Worm (Caenorhabditis elegans) whole organism, young adult: Measurements from ENCODE around the gene vamp-7.

Experiments
- B0261.1 ChIP-seq: sonication (generic microtip); optimal IDR thresholded peaks from 2 replicates; lab custom pipeline; 2016; ENCODE audit warnings: mild to moderate bottlenecking, missing genetic modification characterization, moderate library complexity, missing compliant biosample characterization
- C06A6.2 ChIP-seq: fragments of 200-800 bp; sonication (Bioruptor generic); conservative IDR thresholded peaks from 2 replicates; pipeline ENCODE4 v1.3.6; 2022; ENCODE audit warnings: missing genetic modification characterization, missing compliant biosample characterization
- F33H1.4 ChIP-seq: fragments of 200-800 bp; sonication (Bioruptor generic); IDR thresholded peaks from 2 replicates; pipeline ENCODE4 v1.3.6; 2022; ENCODE audit warnings: missing genetic modification reagents, missing genetic modification characterization, missing compliant biosample characterization
- F49E8.2 ChIP-seq: sonication (generic microtip); optimal IDR thresholded peaks from 3 replicates; lab custom pipeline; 2017; ENCODE audit warnings: missing genetic modification characterization, mild to moderate bottlenecking, missing compliant biosample characterization, antibody characterized with exemption, moderate library complexity; ENCODE audit not compliant: insufficient read depth
- F57A8.1 ChIP-seq: fragments of 200-800 bp; sonication (Bioruptor generic); optimal IDR thresholded peaks from 2 replicates; lab custom pipeline; 2018; ENCODE audit warnings: mild to moderate bottlenecking, missing genetic modification characterization, moderate library complexity, missing compliant biosample characterization
- F57C9.4 ChIP-seq: sonication (generic microtip); optimal IDR thresholded peaks from 2 replicates; lab custom pipeline; 2017; ENCODE audit warnings: mild to moderate bottlenecking, missing genetic modification characterization, missing compliant biosample characterization
- T26A5.8 ChIP-seq: sonication (generic microtip); optimal IDR thresholded peaks from 2 replicates; lab custom pipeline; 2016; ENCODE audit warnings: missing genetic modification characterization, missing compliant biosample characterization
- Y53F4B.3 ChIP-seq: fragments of 200-800 bp; sonication (Bioruptor generic); IDR thresholded peaks from 2 replicates; pipeline ENCODE4 v1.3.6; 2022; ENCODE audit warnings: missing genetic modification reagents, missing genetic modification characterization, missing compliant biosample characterization
- Y53G8AR.9 ChIP-seq: fragments of 200-800 bp; sonication (Bioruptor generic); conservative IDR thresholded peaks from 2 replicates; pipeline ENCODE4 v1.3.6; 2022; ENCODE audit warnings: missing genetic modification reagents, missing genetic modification characterization, missing compliant biosample characterization
- Y56A3A.18 ChIP-seq: fragments of 200-800 bp; sonication (Bioruptor generic); IDR thresholded peaks from 2 replicates; pipeline ENCODE4 v1.3.6; 2022; ENCODE audit warnings: missing genetic modification reagents, missing genetic modification characterization, missing compliant biosample characterization
- Y79H2A.3 ChIP-seq: fragments of 200-800 bp; sonication (Bioruptor generic); conservative IDR thresholded peaks from 2 replicates; pipeline ENCODE4 v1.3.6; 2022; ENCODE audit warnings: missing genetic modification reagents, missing genetic modification characterization, missing compliant biosample characterization
- Y95B8A.8 ChIP-seq: fragments of 200-800 bp; sonication (Bioruptor generic); IDR thresholded peaks from 2 replicates; pipeline ENCODE4 v1.3.6; 2022; ENCODE audit warnings: missing genetic modification reagents, missing genetic modification characterization, missing compliant biosample characterization
- ZK185.1 ChIP-seq: sonication (generic microtip); optimal IDR thresholded peaks from 2 replicates; lab custom pipeline; 2016; ENCODE audit warnings: mild to moderate bottlenecking, missing genetic modification characterization, missing compliant biosample characterization; ENCODE audit not compliant: poor library complexity, severe bottlenecking
- akir-1 ChIP-seq: fragments of 200-800 bp; sonication (Bioruptor generic); optimal IDR thresholded peaks from 2 replicates; lab custom pipeline; 2018; ENCODE audit warnings: mild to moderate bottlenecking, missing genetic modification characterization, moderate library complexity, missing compliant biosample characterization
- aptf-3 ChIP-seq: fragments of 200-800 bp; sonication (Bioruptor generic); IDR thresholded peaks from 2 replicates; pipeline ENCODE4 v1.3.6; 2022; ENCODE audit warnings: missing genetic modification characterization, missing compliant biosample characterization
- attf-3 ChIP-seq: fragments of 200-800 bp; sonication (Bioruptor generic); conservative IDR thresholded peaks from 2 replicates; pipeline ENCODE4 v1.3.6; 2022; ENCODE audit warnings: missing genetic modification reagents, missing genetic modification characterization, missing compliant biosample characterization
- bed-2 ChIP-seq: fragments of 200-800 bp; sonication (Bioruptor generic); IDR thresholded peaks from 2 replicates; pipeline ENCODE4 v1.3.6; 2022; ENCODE audit warnings: missing genetic modification reagents, missing genetic modification characterization, missing compliant biosample characterization
- cebp-1 ChIP-seq, 2 experiments: fragments of 200-800 bp in 1 of 2; sonication (Bioruptor generic) in 1 of 2; sonication (generic microtip) in 1 of 2; IDR thresholded peaks in 1 of 2; optimal IDR thresholded peaks in 1 of 2; 2 replicates each; pipeline versions ENCODE4 v1.3.6 to Lab custom; 2017 to 2022; ENCODE audit warnings: missing compliant biosample characterization in 2 of 2, missing genetic modification characterization in 2 of 2, mild to moderate bottlenecking in 1 of 2, missing genetic modification reagents in 1 of 2, moderate library complexity in 1 of 2
- ceh-58 ChIP-seq: fragments of 200-800 bp; sonication (Bioruptor generic); IDR thresholded peaks from 2 replicates; pipeline ENCODE4 v1.3.6; 2022; ENCODE audit warnings: missing genetic modification characterization, missing compliant biosample characterization
- ceh-91 ChIP-seq: fragments of 200-800 bp; sonication (Bioruptor generic); IDR thresholded peaks from 2 replicates; pipeline ENCODE4 v1.3.6; 2022; ENCODE audit warnings: missing genetic modification reagents, missing genetic modification characterization, missing compliant biosample characterization
- dox-1 ChIP-seq: fragments of 200-800 bp; sonication (Bioruptor generic); IDR thresholded peaks from 2 replicates; pipeline ENCODE4 v1.3.6; 2022; ENCODE audit warnings: missing genetic modification reagents, missing genetic modification characterization, missing compliant biosample characterization
- egl-18 ChIP-seq: fragments of 200-800 bp; sonication (Bioruptor generic); IDR thresholded peaks from 2 replicates; pipeline ENCODE4 v1.3.6; 2022; ENCODE audit warnings: missing genetic modification reagents, missing genetic modification characterization, missing compliant biosample characterization
- egrh-3 ChIP-seq: fragments of 200-800 bp; sonication (Bioruptor generic); IDR thresholded peaks from 2 replicates; pipeline ENCODE4 v1.3.6; 2022; ENCODE audit warnings: missing genetic modification reagents, missing genetic modification characterization, missing compliant biosample characterization
- ekl-4 ChIP-seq: fragments of 200-800 bp; sonication (Bioruptor generic); IDR thresholded peaks from 2 replicates; pipeline ENCODE4 v1.3.6; 2022; ENCODE audit warnings: missing genetic modification reagents, missing genetic modification characterization, missing compliant biosample characterization
- ets-4 ChIP-seq: fragments of 200-800 bp; sonication (Bioruptor generic); optimal IDR thresholded peaks from 2 replicates; lab custom pipeline; 2018; ENCODE audit warnings: mild to moderate bottlenecking, missing genetic modification characterization, missing compliant biosample characterization
- gei-17 ChIP-seq: fragments of 200-800 bp; sonication (Bioruptor generic); optimal IDR thresholded peaks from 2 replicates; lab custom pipeline; 2018; ENCODE audit warnings: mild to moderate bottlenecking, missing genetic modification characterization, missing compliant biosample characterization
- let-607 ChIP-seq, 2 experiments: fragments of 200-800 bp in 1 of 2; sonication (Bioruptor generic) in 1 of 2; sonication (generic microtip) in 1 of 2; optimal IDR thresholded peaks; 2 replicates each; lab custom pipeline; 2016 to 2018; ENCODE audit warnings: mild to moderate bottlenecking in 2 of 2, missing compliant biosample characterization in 2 of 2, missing genetic modification characterization in 2 of 2, moderate library complexity in 2 of 2, missing genotype in 1 of 2
- lin-35 ChIP-seq, 3 experiments: fragments of 150-350 bp in 2 of 3; sonication (generic microtip) in 1 of 3; optimal IDR thresholded peaks; 2 replicates each; lab custom pipeline; 2014 to 2018; ENCODE audit warnings: missing biosample characterization in 3 of 3, missing genetic modification characterization in 3 of 3, missing genetic modification reagents in 3 of 3
- lin-40 ChIP-seq: sonication (generic microtip); optimal IDR thresholded peaks from 2 replicates; lab custom pipeline; 2016; ENCODE audit warnings: missing genetic modification characterization, mild to moderate bottlenecking, missing compliant biosample characterization, missing genotype, missing genetic modification reagents
- lsl-1 ChIP-seq: fragments of 200-800 bp; sonication (Bioruptor generic); optimal IDR thresholded peaks from 2 replicates; lab custom pipeline; 2018; ENCODE audit warnings: mild to moderate bottlenecking, missing genetic modification characterization, moderate library complexity, missing compliant biosample characterization
- mcd-1 ChIP-seq: fragments of 200-800 bp; sonication (Bioruptor generic); IDR thresholded peaks from 2 replicates; pipeline ENCODE4 v1.3.6; 2022; ENCODE audit warnings: missing genetic modification reagents, missing genetic modification characterization, missing compliant biosample characterization
- mel-28 ChIP-seq: sonication (generic microtip); optimal IDR thresholded peaks from 2 replicates; lab custom pipeline; 2016; ENCODE audit warnings: borderline replicate concordance, mild to moderate bottlenecking, missing genetic modification characterization, missing compliant biosample characterization
- mxl-1 ChIP-seq: sonication (generic microtip); optimal IDR thresholded peaks from 2 replicates; lab custom pipeline; 2016; ENCODE audit warnings: missing genetic modification characterization, missing compliant biosample characterization
- nhr-179 ChIP-seq: sonication (generic microtip); optimal IDR thresholded peaks from 2 replicates; lab custom pipeline; 2016; ENCODE audit warnings: mild to moderate bottlenecking, missing genetic modification characterization, missing compliant biosample characterization
- pbrm-1 ChIP-seq: fragments of 200-800 bp; sonication (Bioruptor generic); IDR thresholded peaks from 2 replicates; pipeline ENCODE4 v1.3.6; 2022; ENCODE audit warnings: missing genetic modification reagents, missing genetic modification characterization, missing compliant biosample characterization
- repo-1 ChIP-seq: sonication (generic microtip); optimal IDR thresholded peaks from 2 replicates; lab custom pipeline; 2017; ENCODE audit warnings: mild to moderate bottlenecking, missing genetic modification characterization, missing compliant biosample characterization
- rpc-1 ChIP-seq, 2 experiments: fragments of 150-350 bp in 1 of 2; sonication (generic microtip) in 1 of 2; optimal IDR thresholded peaks; 2 replicates each; lab custom pipeline; 2014 to 2018; ENCODE audit warnings: missing biosample characterization in 1 of 2, missing genetic modification characterization in 1 of 2, missing genetic modification reagents in 1 of 2, missing genotype in 1 of 2
- sdz-38 ChIP-seq: sonication (generic microtip); optimal IDR thresholded peaks from 2 replicates; lab custom pipeline; 2016; ENCODE audit warnings: missing genotype, missing genetic modification characterization, missing compliant biosample characterization
- snpc-1.3 ChIP-seq: sonication (generic microtip); optimal IDR thresholded peaks from 2 replicates; lab custom pipeline; 2017; ENCODE audit warnings: missing genetic modification characterization, mild to moderate bottlenecking, missing compliant biosample characterization, antibody characterized with exemption, moderate library complexity, missing genotype, missing genetic modification reagents; ENCODE audit not compliant: insufficient read depth
- snpc-3.4 ChIP-seq: sonication (generic microtip); optimal IDR thresholded peaks from 2 replicates; lab custom pipeline; 2017; ENCODE audit warnings: missing genetic modification characterization, mild to moderate bottlenecking, missing compliant biosample characterization, antibody characterized with exemption, moderate library complexity, missing genotype, missing genetic modification reagents
- somi-1 ChIP-seq: fragments of 200-800 bp; sonication (Bioruptor generic); optimal IDR thresholded peaks from 2 replicates; lab custom pipeline; 2018; ENCODE audit warnings: mild to moderate bottlenecking, missing genetic modification characterization, missing compliant biosample characterization
- tbp1 ChIP-seq: fragments of 200-800 bp; sonication (Bioruptor generic); optimal IDR thresholded peaks from 2 replicates; lab custom pipeline; 2018; ENCODE audit warnings: mild to moderate bottlenecking, missing genetic modification characterization, missing compliant biosample characterization
- tbx-9 ChIP-seq: sonication (generic microtip); optimal IDR thresholded peaks from 2 replicates; lab custom pipeline; 2016; ENCODE audit warnings: borderline replicate concordance, missing genetic modification characterization, inconsistent platforms, missing compliant biosample characterization
- unc-130 ChIP-seq: sonication (generic microtip); optimal IDR thresholded peaks from 2 replicates; lab custom pipeline; 2016; ENCODE audit warnings: missing genetic modification reagents, missing genetic modification characterization, missing compliant biosample characterization
- unc-62 ChIP-seq: fragments of 150-350 bp; optimal IDR thresholded peaks from 2 replicates; lab custom pipeline; 2014; ENCODE audit warnings: missing biosample characterization, missing genetic modification reagents, missing genetic modification characterization
- xnd-1 ChIP-seq: sonication (generic microtip); optimal IDR thresholded peaks from 2 replicates; lab custom pipeline; 2016; ENCODE audit warnings: missing genotype, missing genetic modification reagents, missing genetic modification characterization, missing compliant biosample characterization
- ztf-26 ChIP-seq: sonication (generic microtip); optimal IDR thresholded peaks from 2 replicates; lab custom pipeline; 2017; ENCODE audit warnings: missing genetic modification characterization, missing compliant biosample characterization

vamp-7 gene

DNA sequence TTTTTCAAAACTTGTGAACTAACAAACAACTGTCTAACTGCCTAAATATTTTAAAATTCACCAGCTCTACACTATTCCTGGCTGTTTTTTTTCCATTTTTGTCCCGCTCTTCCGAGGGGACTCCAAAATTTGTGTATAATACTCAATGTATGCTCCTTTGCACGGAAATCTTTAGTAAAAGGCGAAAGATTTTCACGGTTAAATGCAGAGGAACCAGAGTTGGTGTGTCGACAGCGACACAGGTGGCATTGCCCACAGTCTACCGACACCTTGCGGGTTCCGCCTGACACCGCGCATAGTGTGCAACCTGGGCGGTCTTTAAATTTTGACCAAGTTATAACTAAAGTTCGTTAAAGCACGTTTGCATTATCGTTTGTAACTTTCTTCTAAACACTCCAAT, 47.1 kb downstream of the vamp-7 start (continued):
- TF ChIP-seq cebp-1 (GFP tag; IDR thresholded peaks at IDR 0.05; lab: Robert Waterston, UW), result no peak
- TF ChIP-seq cebp-1 (tag; optimal IDR thresholded peaks at IDR 0.05; lab: Kevin White, UChicago), result no peak
- TF ChIP-seq egrh-3, result no peak
- no peak for TF ChIP-seq F57A8.1 (GFP tag; lab: Kevin White, UChicago)
- no peak for TF ChIP-seq unc-130
- no peak for TF ChIP-seq somi-1 (GFP tag; lab: Kevin White, UChicago)
- peak; percentile 91 for TF ChIP-seq pbrm-1
- peak; percentile 81 for TF ChIP-seq snpc-3.4 (tag; lab: Kevin White, UChicago)
- TF ChIP-seq Y53F4B.3 (GFP tag; lab: Robert Waterston, UW), result no peak
- TF ChIP-seq tbp1, result peak; percentile 73
- TF ChIP-seq attf-3 (GFP tag; lab: Robert Waterston, UW), result peak; percentile 72
- peak; percentile 77 for TF ChIP-seq lsl-1 (GFP tag; lab: Kevin White, UChicago)
- no peak for TF ChIP-seq F57C9.4 (tag; lab: Kevin White, UChicago)
- peak; percentile 46 for TF ChIP-seq F49E8.2 (tag; lab: Kevin White, UChicago)
- TF ChIP-seq mcd-1 (GFP tag; lab: Robert Waterston, UW), result peak; percentile 85
- no peak for TF ChIP-seq sdz-38 (tag; lab: Kevin White, UChicago)
- no peak for TF ChIP-seq lin-40 (tag; lab: Kevin White, UChicago)
- peak; percentile 46 for TF ChIP-seq B0261.1
- TF ChIP-seq let-607 (tag; optimal IDR thresholded peaks at IDR 0.05; lab: Kevin White, UChicago), result no peak
- no peak for TF ChIP-seq egl-18 (GFP tag; lab: Robert Waterston, UW)
- TF ChIP-seq bed-2 (GFP tag; lab: Robert Waterston, UW), result no peak
- no peak for TF ChIP-seq ceh-58 (GFP tag; lab: Robert Waterston, UW)
- TF ChIP-seq F33H1.4 (GFP tag; lab: Robert Waterston, UW), result peak; percentile 67
- TF ChIP-seq ets-4 (GFP tag; lab: Kevin White, UChicago), result no peak
- TF ChIP-seq mxl-1 (tag; lab: Kevin White, UChicago), result no peak
- no peak for TF ChIP-seq repo-1 (tag; lab: Kevin White, UChicago)
- no peak for TF ChIP-seq C06A6.2 (GFP tag; lab: Robert Waterston, UW)
- TF ChIP-seq gei-17 (GFP tag; lab: Kevin White, UChicago), result no peak
- peak; percentile 82 for TF ChIP-seq ekl-4 (GFP tag; lab: Robert Waterston, UW)
- TF ChIP-seq lin-35 (GFP tag; optimal IDR thresholded peaks at IDR 0.05; lab: Kevin White, UChicago), result no peak
- no peak for TF ChIP-seq rpc-1 (optimal IDR thresholded peaks at IDR 0.05; lab: Kevin White, UChicago)
- peak; percentile 4 for TF ChIP-seq rpc-1 (tag; optimal IDR thresholded peaks at IDR 0.05; lab: Kevin White, UChicago)
- TF ChIP-seq dox-1 (GFP tag; lab: Robert Waterston, UW), result peak; percentile 87
- TF ChIP-seq Y56A3A.18 (GFP tag; lab: Robert Waterston, UW), result peak; percentile 46; the same call in 1 of the 2 replicates
- no peak for TF ChIP-seq aptf-3 (GFP tag; lab: Robert Waterston, UW)
- no peak for TF ChIP-seq tbx-9 (tag; lab: Kevin White, UChicago)
- no peak for TF ChIP-seq Y79H2A.3 (GFP tag; lab: Robert Waterston, UW)
- TF ChIP-seq xnd-1 (tag; lab: Kevin White, UChicago), result peak; percentile 37
- peak; percentile 40; the same call in 1 of the 2 replicates for TF ChIP-seq ceh-91 (GFP tag; lab: Robert Waterston, UW)
- no peak for TF ChIP-seq nhr-179 (tag; lab: Kevin White, UChicago)
- no peak for TF ChIP-seq ZK185.1 (tag; lab: Kevin White, UChicago)
- TF ChIP-seq T26A5.8 (tag; lab: Kevin White, UChicago), result no peak
- peak; percentile 56; the same call in 1 of the 2 replicates for TF ChIP-seq Y53G8AR.9 (GFP tag; lab: Robert Waterston, UW)
- no peak for TF ChIP-seq ztf-26 (tag; lab: Kevin White, UChicago)
- TF ChIP-seq Y95B8A.8 (GFP tag; lab: Robert Waterston, UW), result 0 out of 2 replicates have a peak, but pooled peaks have one; percentile 11
- no peak for TF ChIP-seq akir-1 (GFP tag; lab: Kevin White, UChicago)
- no peak for TF ChIP-seq mel-28 (tag; lab: Kevin White, UChicago)
- TF ChIP-seq snpc-1.3 (tag; lab: Kevin White, UChicago), result peak; percentile 60
- no peak for TF ChIP-seq unc-62 (GFP tag; lab: Kevin White, UChicago)
